Worm (Caenorhabditis elegans) whole organism, L3 larva: ENCODE measurements around the gene F57H12.5.

Experiments
- R02D3.7 ChIP-seq: fragments of 150-350 bp; optimal IDR thresholded peaks from 2 replicates; lab custom pipeline; 2014; ENCODE audit warnings: missing biosample characterization, missing genetic modification characterization
- ZK546.5 ChIP-seq: sonication (generic microtip); optimal IDR thresholded peaks from 2 replicates; lab custom pipeline; 2017; ENCODE audit warnings: missing biosample characterization, missing genetic modification characterization
- ceh-16 ChIP-seq: sonication (generic microtip); optimal IDR thresholded peaks from 2 replicates; lab custom pipeline; 2017; ENCODE audit warnings: missing biosample characterization, missing genetic modification characterization
- ceh-28 ChIP-seq: fragments of 150-350 bp; optimal IDR thresholded peaks from 2 replicates; lab custom pipeline; 2014; ENCODE audit warnings: missing biosample characterization, missing genetic modification reagents, missing genetic modification characterization
- daf-12 ChIP-seq: fragments of 150-350 bp; optimal IDR thresholded peaks from 2 replicates; lab custom pipeline; 2014; ENCODE audit warnings: missing biosample characterization, missing genetic modification reagents, missing genetic modification characterization
- egl-27 ChIP-seq: sonication (generic microtip); optimal IDR thresholded peaks from 4 replicates; lab custom pipeline; 2017; ENCODE audit warnings: missing biosample characterization, missing genetic modification reagents, missing genetic modification characterization
- egl-5 ChIP-seq: fragments of 150-350 bp; optimal IDR thresholded peaks from 2 replicates; lab custom pipeline; 2017; ENCODE audit warnings: missing biosample characterization, missing genetic modification reagents, missing genetic modification characterization, inconsistent platforms
- elt-1 ChIP-seq: fragments of 150-350 bp; optimal IDR thresholded peaks from 2 replicates; lab custom pipeline; 2014; ENCODE audit warnings: missing biosample characterization, missing genetic modification characterization
- elt-2 ChIP-seq: sonication (generic microtip); optimal IDR thresholded peaks from 2 replicates; lab custom pipeline; 2016; ENCODE audit warnings: missing genetic modification reagents, mild to moderate bottlenecking, missing genetic modification characterization, missing compliant biosample characterization
- elt-3 ChIP-seq, 3 experiments: fragments of 150-350 bp in 1 of 3; sonication (generic microtip) in 2 of 3; optimal IDR thresholded peaks; 2 replicates in 2 of 3; 4 replicates in 1 of 3; lab custom pipeline; 2014 to 2017; ENCODE audit warnings: missing biosample characterization in 3 of 3, missing genetic modification characterization in 3 of 3
- eor-1 ChIP-seq, 2 experiments: fragments of 150-350 bp; optimal IDR thresholded peaks; 2 replicates each; lab custom pipeline; 2014 to 2018; ENCODE audit warnings: missing biosample characterization in 2 of 2, missing genetic modification characterization in 2 of 2
- fkh-10 ChIP-seq: sonication (generic microtip); optimal IDR thresholded peaks from 2 replicates; lab custom pipeline; 2017; ENCODE audit warnings: missing biosample characterization, missing genetic modification reagents, missing genetic modification characterization
- fkh-2 ChIP-seq: fragments of 150-350 bp; optimal IDR thresholded peaks from 2 replicates; lab custom pipeline; 2014; ENCODE audit warnings: missing biosample characterization, missing genetic modification reagents, missing genetic modification characterization
- hmg-11 ChIP-seq: sonication (generic microtip); optimal IDR thresholded peaks from 2 replicates; lab custom pipeline; 2016; ENCODE audit warnings: missing genetic modification characterization, missing compliant biosample characterization
- jun-1 ChIP-seq: fragments of 150-350 bp; optimal IDR thresholded peaks from 2 replicates; lab custom pipeline; 2014; ENCODE audit warnings: missing biosample characterization, missing genetic modification reagents, missing genetic modification characterization
- lin-39 ChIP-seq: fragments of 150-350 bp; optimal IDR thresholded peaks from 2 replicates; lab custom pipeline; 2018; ENCODE audit warnings: missing biosample characterization, missing genetic modification reagents, missing genetic modification characterization
- lsy-12 ChIP-seq: sonication (generic microtip); optimal IDR thresholded peaks from 2 replicates; lab custom pipeline; 2016; ENCODE audit warnings: mild to moderate bottlenecking, missing genetic modification characterization, missing compliant biosample characterization
- mdl-1 ChIP-seq: fragments of 150-350 bp; optimal IDR thresholded peaks from 2 replicates; lab custom pipeline; 2014; ENCODE audit warnings: missing biosample characterization, missing genetic modification characterization
- nhr-11 ChIP-seq: fragments of 150-350 bp; optimal IDR thresholded peaks from 2 replicates; lab custom pipeline; 2014; ENCODE audit warnings: missing biosample characterization, missing genetic modification characterization
- nhr-12 ChIP-seq: fragments of 150-350 bp; optimal IDR thresholded peaks from 2 replicates; lab custom pipeline; 2014; ENCODE audit warnings: missing biosample characterization, missing genetic modification characterization
- nhr-23 ChIP-seq: fragments of 150-350 bp; optimal IDR thresholded peaks from 2 replicates; lab custom pipeline; 2014; ENCODE audit warnings: missing biosample characterization, missing genetic modification reagents, missing genetic modification characterization
- nhr-237 ChIP-seq: fragments of 150-350 bp; optimal IDR thresholded peaks from 2 replicates; lab custom pipeline; 2014; ENCODE audit warnings: missing biosample characterization, missing genetic modification characterization
- nhr-25 ChIP-seq: sonication (generic microtip); optimal IDR thresholded peaks from 2 replicates; lab custom pipeline; 2017; ENCODE audit warnings: missing biosample characterization, missing genetic modification characterization
- nhr-28 ChIP-seq: fragments of 150-350 bp; optimal IDR thresholded peaks from 2 replicates; lab custom pipeline; 2014; ENCODE audit warnings: missing biosample characterization, missing genetic modification characterization
- nhr-67 ChIP-seq: fragments of 150-350 bp; optimal IDR thresholded peaks from 2 replicates; lab custom pipeline; 2014; ENCODE audit warnings: missing biosample characterization, missing genetic modification characterization
- nhr-76 ChIP-seq: fragments of 150-350 bp; sonication (generic microtip); optimal IDR thresholded peaks from 5 replicates; lab custom pipeline; 2014; ENCODE audit warnings: missing biosample characterization, missing genetic modification characterization
- pqm-1 ChIP-seq: fragments of 150-350 bp; optimal IDR thresholded peaks from 2 replicates; lab custom pipeline; 2017; ENCODE audit warnings: missing biosample characterization, missing genetic modification characterization, inconsistent platforms
- sea-2 ChIP-seq: fragments of 150-350 bp; sonication (generic microtip); optimal IDR thresholded peaks from 4 replicates; lab custom pipeline; 2014; ENCODE audit warnings: missing biosample characterization, missing genetic modification reagents, missing genetic modification characterization
- skn-1 ChIP-seq: fragments of 150-350 bp; optimal IDR thresholded peaks from 2 replicates; lab custom pipeline; 2014; ENCODE audit warnings: missing biosample characterization, missing genetic modification characterization
- snpc-4 ChIP-seq: fragments of 150-350 bp; optimal IDR thresholded peaks from 2 replicates; lab custom pipeline; 2014; ENCODE audit warnings: missing biosample characterization, missing genetic modification characterization
- tbx-2 ChIP-seq: sonication (generic microtip); optimal IDR thresholded peaks from 2 replicates; lab custom pipeline; 2016; ENCODE audit warnings: mild to moderate bottlenecking, missing genetic modification characterization, missing compliant biosample characterization
- unc-39 ChIP-seq: sonication (generic microtip); optimal IDR thresholded peaks from 4 replicates; lab custom pipeline; 2017; ENCODE audit warnings: missing biosample characterization, missing genetic modification characterization
- unc-62 ChIP-seq: fragments of 150-350 bp; sonication (generic microtip); optimal IDR thresholded peaks from 4 replicates; lab custom pipeline; 2014; ENCODE audit warnings: missing biosample characterization, missing genetic modification reagents, missing genetic modification characterization
- zag-1 ChIP-seq: fragments of 150-350 bp; optimal IDR thresholded peaks from 2 replicates; lab custom pipeline; 2014; ENCODE audit warnings: missing biosample characterization, missing genetic modification characterization
- ztf-4 ChIP-seq: fragments of 150-350 bp; optimal IDR thresholded peaks from 2 replicates; lab custom pipeline; 2014; ENCODE audit warnings: missing biosample characterization, missing genetic modification characterization

Gene F57H12.5

ce11 chrIV:7985737-7986136 is 18.6 kb downstream of the F57H12.5 start:
- TF ChIP-seq nhr-76 (tag; lab: Kevin White, UChicago) = no peak
- no peak for TF ChIP-seq nhr-67
- TF ChIP-seq nhr-23 (tag; lab: Kevin White, UChicago) = peak; percentile 64
- TF ChIP-seq egl-27 (tag; lab: Kevin White, UChicago) = no peak
- no peak for TF ChIP-seq fkh-10 (GFP tag; lab: Kevin White, UChicago)
- TF ChIP-seq eor-1 (tag; optimal IDR thresholded peaks at IDR 0.05; lab: Kevin White, UChicago) = no peak
- no peak for TF ChIP-seq skn-1
- peak; percentile 79 to 98 (median 92) for TF ChIP-seq elt-3 (tag; optimal IDR thresholded peaks at IDR 0.05; lab: Kevin White, UChicago)
- no peak for TF ChIP-seq zag-1
- TF ChIP-seq hmg-11 (tag; lab: Kevin White, UChicago) = no peak
- TF ChIP-seq tbx-2 (tag; lab: Kevin White, UChicago) = no peak
- no peak for TF ChIP-seq ztf-4
- no peak for TF ChIP-seq ceh-16
- TF ChIP-seq nhr-25 (tag; lab: Kevin White, UChicago) = peak; percentile 23
- no peak for TF ChIP-seq nhr-12 (tag; lab: Kevin White, UChicago)
- TF ChIP-seq elt-2 (tag; lab: Kevin White, UChicago) = peak; percentile 40

- TF ChIP-seq lin-39 (tag; lab: Kevin White, UChicago) (no peak), ceh-28 (tag; lab: Kevin White, UChicago) (no peak), nhr-28 (tag; lab: Kevin White, UChicago) (no peak), elt-1 (tag; lab: Kevin White, UChicago) (no peak), nhr-11 (no peak), mdl-1 (no peak), ZK546.5 (tag; lab: Kevin White, UChicago) (no peak), egl-5 (tag; lab: Kevin White, UChicago) (no peak), snpc-4 (no peak)
- TF ChIP-seq, all 47 proteins: peak for 0
These were observed 20.0 kb downstream of the F57H12.5 start, which contains the start of gene mec-17 for ce11 chrIV:7987083-7987482. mec-17 (minus strand) TSS chrIV:7987183.

DNA sequence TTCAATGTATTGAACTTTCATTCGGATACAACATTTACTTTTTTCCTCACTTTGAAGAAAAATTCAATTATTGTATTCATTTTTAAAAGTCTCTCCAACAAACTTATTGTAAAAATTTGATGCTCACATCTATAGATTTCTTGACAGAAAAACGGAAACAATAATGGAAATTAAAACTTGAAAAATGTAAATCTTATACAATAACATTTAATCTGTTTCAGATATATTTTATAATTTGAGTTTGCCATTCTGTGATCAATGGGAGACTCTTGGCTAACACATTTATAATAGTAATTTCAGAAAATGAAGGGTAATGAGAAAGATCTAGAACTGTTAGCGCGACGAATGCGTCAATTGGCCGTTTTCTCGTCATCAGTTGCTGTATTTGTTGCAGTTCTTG is 21.3 kb downstream of the F57H12.5 start, which contains the start of gene col-115:
col-115 (plus strand) TSS at position 301 of the 400 bp plus-strand sequence.
- TF ChIP-seq elt-1 (tag; lab: Kevin White, UChicago) (no peak), nhr-67 (no peak), unc-62 (GFP tag; lab: Kevin White, UChicago) (no peak), unc-39 (no peak), sea-2 (GFP tag; lab: Kevin White, UChicago) (no peak), mdl-1 (no peak), ceh-28 (tag; lab: Kevin White, UChicago) (no peak), elt-2 (tag; lab: Kevin White, UChicago) (no peak), jun-1 (tag; lab: Kevin White, UChicago) (no peak), lin-39 (tag; lab: Kevin White, UChicago) (no peak)
- TF ChIP-seq, all 47 proteins: peak for 0

- no peak for TF ChIP-seq fkh-2 (tag; lab: Kevin White, UChicago)
- TF ChIP-seq skn-1 = no peak
- no peak for TF ChIP-seq nhr-23 (tag; lab: Kevin White, UChicago)
- no peak for TF ChIP-seq nhr-67
- no peak for TF ChIP-seq lsy-12 (tag; lab: Kevin White, UChicago)
These were observed 27.6 kb downstream of the F57H12.5 start for ce11 chrIV:7994715-7995114.

- TF ChIP-seq R02D3.7 (no peak), jun-1 (tag; lab: Kevin White, UChicago) (no peak), elt-1 (tag; lab: Kevin White, UChicago) (no peak), nhr-237 (tag; lab: Kevin White, UChicago) (no peak), sea-2 (GFP tag; lab: Kevin White, UChicago) (no peak), elt-2 (tag; lab: Kevin White, UChicago) (no peak), daf-12 (tag; lab: Kevin White, UChicago) (no peak), ceh-16 (no peak), snpc-4 (no peak), egl-5 (tag; lab: Kevin White, UChicago) (no peak), pqm-1 (tag; lab: Kevin White, UChicago) (no peak), elt-3 (tag; optimal IDR thresholded peaks at IDR 0.05; lab: Kevin White, UChicago) (no peak), hmg-11 (tag; lab: Kevin White, UChicago) (no peak), tbx-2 (tag; lab: Kevin White, UChicago) (no peak)
These were observed 33.7 kb downstream of the F57H12.5 start for ce11 chrIV:8000763-8001162.
